Worm (Caenorhabditis elegans) whole organism, young adult: Measurements from ENCODE around the gene sra-28.

Source experiments
- B0035.1 ChIP-seq: sonication (generic microtip); optimal IDR thresholded peaks from 2 replicates; lab custom pipeline; 2016; ENCODE audit warnings: missing genetic modification characterization, mild to moderate bottlenecking, missing compliant biosample characterization, missing genotype, missing genetic modification reagents
- B0336.3 ChIP-seq: fragments of 200-800 bp; sonication (Bioruptor generic); IDR thresholded peaks from 2 replicates; pipeline ENCODE4 v1.3.6; 2022; ENCODE audit warnings: missing genetic modification characterization, missing compliant biosample characterization
- C06A6.2 ChIP-seq: fragments of 200-800 bp; sonication (Bioruptor generic); conservative IDR thresholded peaks from 2 replicates; pipeline ENCODE4 v1.3.6; 2022; ENCODE audit warnings: missing genetic modification characterization, missing compliant biosample characterization
- F10E7.11 ChIP-seq: sonication (generic microtip); optimal IDR thresholded peaks from 2 replicates; lab custom pipeline; 2017; ENCODE audit warnings: mild to moderate bottlenecking, missing genetic modification characterization, moderate library complexity, missing compliant biosample characterization
- F39B2.1 ChIP-seq: fragments of 200-800 bp; sonication (Bioruptor generic); IDR thresholded peaks from 2 replicates; pipeline ENCODE4 v1.3.6; 2022; ENCODE audit warnings: missing genetic modification reagents, missing genetic modification characterization, missing compliant biosample characterization
- F49E8.2 ChIP-seq: sonication (generic microtip); optimal IDR thresholded peaks from 3 replicates; lab custom pipeline; 2017; ENCODE audit warnings: missing genetic modification characterization, mild to moderate bottlenecking, missing compliant biosample characterization, antibody characterized with exemption, moderate library complexity; ENCODE audit not compliant: insufficient read depth
- F52B5.7 ChIP-seq: sonication (generic microtip); optimal IDR thresholded peaks from 2 replicates; lab custom pipeline; 2016; ENCODE audit warnings: mild to moderate bottlenecking, missing genetic modification characterization, missing compliant biosample characterization
- F57A8.1 ChIP-seq: fragments of 200-800 bp; sonication (Bioruptor generic); optimal IDR thresholded peaks from 2 replicates; lab custom pipeline; 2018; ENCODE audit warnings: mild to moderate bottlenecking, missing genetic modification characterization, moderate library complexity, missing compliant biosample characterization
- T26A5.8 ChIP-seq: sonication (generic microtip); optimal IDR thresholded peaks from 2 replicates; lab custom pipeline; 2016; ENCODE audit warnings: missing genetic modification characterization, missing compliant biosample characterization
- Y53G8AR.9 ChIP-seq: fragments of 200-800 bp; sonication (Bioruptor generic); conservative IDR thresholded peaks from 2 replicates; pipeline ENCODE4 v1.3.6; 2022; ENCODE audit warnings: missing genetic modification reagents, missing genetic modification characterization, missing compliant biosample characterization
- akir-1 ChIP-seq: fragments of 200-800 bp; sonication (Bioruptor generic); optimal IDR thresholded peaks from 2 replicates; lab custom pipeline; 2018; ENCODE audit warnings: mild to moderate bottlenecking, missing genetic modification characterization, moderate library complexity, missing compliant biosample characterization
- athp-1 ChIP-seq: sonication (generic microtip); optimal IDR thresholded peaks from 2 replicates; lab custom pipeline; 2017; ENCODE audit warnings: mild to moderate bottlenecking, missing genetic modification characterization, missing compliant biosample characterization
- bed-2 ChIP-seq: fragments of 200-800 bp; sonication (Bioruptor generic); IDR thresholded peaks from 2 replicates; pipeline ENCODE4 v1.3.6; 2022; ENCODE audit warnings: missing genetic modification reagents, missing genetic modification characterization, missing compliant biosample characterization
- cebp-1 ChIP-seq, 2 experiments: fragments of 200-800 bp in 1 of 2; sonication (Bioruptor generic) in 1 of 2; sonication (generic microtip) in 1 of 2; IDR thresholded peaks in 1 of 2; optimal IDR thresholded peaks in 1 of 2; 2 replicates each; pipeline versions ENCODE4 v1.3.6 to Lab custom; 2017 to 2022; ENCODE audit warnings: missing compliant biosample characterization in 2 of 2, missing genetic modification characterization in 2 of 2, mild to moderate bottlenecking in 1 of 2, missing genetic modification reagents in 1 of 2, moderate library complexity in 1 of 2
- ceh-40 ChIP-seq: fragments of 200-800 bp; sonication (Bioruptor generic); IDR thresholded peaks from 2 replicates; pipeline ENCODE4 v1.3.6; 2022; ENCODE audit warnings: missing genetic modification characterization, missing compliant biosample characterization
- die-1 ChIP-seq: sonication (generic microtip); optimal IDR thresholded peaks from 2 replicates; lab custom pipeline; 2016; ENCODE audit warnings: missing genotype, mild to moderate bottlenecking, missing genetic modification characterization, missing compliant biosample characterization
- egl-18 ChIP-seq: fragments of 200-800 bp; sonication (Bioruptor generic); IDR thresholded peaks from 2 replicates; pipeline ENCODE4 v1.3.6; 2022; ENCODE audit warnings: missing genetic modification reagents, missing genetic modification characterization, missing compliant biosample characterization
- egl-44 ChIP-seq: fragments of 200-800 bp; sonication (Bioruptor generic); IDR thresholded peaks from 2 replicates; pipeline ENCODE4 v1.3.6; 2022; ENCODE audit warnings: missing genetic modification reagents, missing genetic modification characterization, missing compliant biosample characterization
- ets-4 ChIP-seq: fragments of 200-800 bp; sonication (Bioruptor generic); optimal IDR thresholded peaks from 2 replicates; lab custom pipeline; 2018; ENCODE audit warnings: mild to moderate bottlenecking, missing genetic modification characterization, missing compliant biosample characterization
- him-1 ChIP-seq: sonication (generic microtip); optimal IDR thresholded peaks from 2 replicates; lab custom pipeline; 2016; ENCODE audit warnings: missing genotype, missing genetic modification reagents, missing genetic modification characterization, missing compliant biosample characterization
- hlh-26 ChIP-seq: fragments of 200-800 bp; sonication (Bioruptor generic); conservative IDR thresholded peaks from 2 replicates; pipeline ENCODE4 v1.3.6; 2022; ENCODE audit warnings: missing genetic modification reagents, missing genetic modification characterization, missing compliant biosample characterization
- hmg-1.2 ChIP-seq: fragments of 200-800 bp; sonication (Bioruptor generic); IDR thresholded peaks from 2 replicates; pipeline ENCODE4 v1.3.6; 2022; ENCODE audit warnings: missing genetic modification reagents, missing genetic modification characterization, missing compliant biosample characterization
- hmg-20 ChIP-seq: fragments of 200-800 bp; sonication (Bioruptor generic); IDR thresholded peaks from 2 replicates; pipeline ENCODE4 v1.3.6; 2022; ENCODE audit warnings: missing genetic modification reagents, missing genetic modification characterization, missing compliant biosample characterization
- lin-40 ChIP-seq: sonication (generic microtip); optimal IDR thresholded peaks from 2 replicates; lab custom pipeline; 2016; ENCODE audit warnings: missing genetic modification characterization, mild to moderate bottlenecking, missing compliant biosample characterization, missing genotype, missing genetic modification reagents
- lir-1 ChIP-seq: fragments of 200-800 bp; sonication (Bioruptor generic); conservative IDR thresholded peaks from 2 replicates; pipeline ENCODE4 v1.3.6; 2022; ENCODE audit warnings: missing genetic modification reagents, missing genetic modification characterization, missing compliant biosample characterization
- madf-10 ChIP-seq: sonication (generic microtip); optimal IDR thresholded peaks from 2 replicates; lab custom pipeline; 2016; ENCODE audit warnings: mild to moderate bottlenecking, missing genetic modification characterization, missing compliant biosample characterization
- mes-4 ChIP-seq: sonication (generic microtip); optimal IDR thresholded peaks from 2 replicates; lab custom pipeline; 2016; ENCODE audit warnings: missing genotype, missing genetic modification characterization, missing compliant biosample characterization
- mxl-1 ChIP-seq: sonication (generic microtip); optimal IDR thresholded peaks from 2 replicates; lab custom pipeline; 2016; ENCODE audit warnings: missing genetic modification characterization, missing compliant biosample characterization
- nfya-1 ChIP-seq: sonication (generic microtip); optimal IDR thresholded peaks from 2 replicates; lab custom pipeline; 2017; ENCODE audit warnings: antibody characterized with exemption, missing compliant biosample characterization, missing genetic modification characterization, borderline replicate concordance; ENCODE audit not compliant: insufficient read depth
- nfya-2 ChIP-seq: fragments of 200-800 bp; sonication (Bioruptor generic); IDR thresholded peaks from 2 replicates; pipeline ENCODE4 v1.3.6; 2022; ENCODE audit warnings: missing genetic modification reagents, missing genetic modification characterization, missing compliant biosample characterization
- nfyb-1 ChIP-seq: fragments of 200-800 bp; sonication (Bioruptor generic); IDR thresholded peaks from 2 replicates; pipeline ENCODE4 v1.3.6; 2022; ENCODE audit warnings: missing genetic modification reagents, missing genetic modification characterization, missing compliant biosample characterization
- pbrm-1 ChIP-seq: fragments of 200-800 bp; sonication (Bioruptor generic); IDR thresholded peaks from 2 replicates; pipeline ENCODE4 v1.3.6; 2022; ENCODE audit warnings: missing genetic modification reagents, missing genetic modification characterization, missing compliant biosample characterization
- rec-8 ChIP-seq, 2 experiments: sonication (generic microtip); optimal IDR thresholded peaks; 2 replicates each; lab custom pipeline; 2016; ENCODE audit warnings: mild to moderate bottlenecking in 2 of 2, missing genetic modification characterization in 2 of 2, missing genetic modification reagents in 2 of 2, missing genotype in 2 of 2, missing biosample characterization in 1 of 2, missing compliant biosample characterization in 1 of 2, moderate library complexity in 1 of 2
- rpc-1 ChIP-seq, 2 experiments: fragments of 150-350 bp in 1 of 2; sonication (generic microtip) in 1 of 2; optimal IDR thresholded peaks; 2 replicates each; lab custom pipeline; 2014 to 2018; ENCODE audit warnings: missing biosample characterization in 1 of 2, missing genetic modification characterization in 1 of 2, missing genetic modification reagents in 1 of 2, missing genotype in 1 of 2
- snpc-1.3 ChIP-seq: sonication (generic microtip); optimal IDR thresholded peaks from 2 replicates; lab custom pipeline; 2017; ENCODE audit warnings: missing genetic modification characterization, mild to moderate bottlenecking, missing compliant biosample characterization, antibody characterized with exemption, moderate library complexity, missing genotype, missing genetic modification reagents; ENCODE audit not compliant: insufficient read depth
- snpc-3.4 ChIP-seq: sonication (generic microtip); optimal IDR thresholded peaks from 2 replicates; lab custom pipeline; 2017; ENCODE audit warnings: missing genetic modification characterization, mild to moderate bottlenecking, missing compliant biosample characterization, antibody characterized with exemption, moderate library complexity, missing genotype, missing genetic modification reagents
- unc-130 ChIP-seq: sonication (generic microtip); optimal IDR thresholded peaks from 2 replicates; lab custom pipeline; 2016; ENCODE audit warnings: missing genetic modification reagents, missing genetic modification characterization, missing compliant biosample characterization
- xnd-1 ChIP-seq: sonication (generic microtip); optimal IDR thresholded peaks from 2 replicates; lab custom pipeline; 2016; ENCODE audit warnings: missing genotype, missing genetic modification reagents, missing genetic modification characterization, missing compliant biosample characterization
- ztf-18 ChIP-seq: sonication (generic microtip); optimal IDR thresholded peaks from 2 replicates; lab custom pipeline; 2016; ENCODE audit warnings: missing genotype, mild to moderate bottlenecking, missing genetic modification characterization, missing compliant biosample characterization
- ztf-22 ChIP-seq: fragments of 200-800 bp; sonication (Bioruptor generic); optimal IDR thresholded peaks from 2 replicates; lab custom pipeline; 2018; ENCODE audit warnings: mild to moderate bottlenecking, missing genetic modification characterization, moderate library complexity, missing compliant biosample characterization
- ztf-25 ChIP-seq: fragments of 200-800 bp; sonication (Bioruptor generic); IDR thresholded peaks from 2 replicates; pipeline ENCODE4 v1.3.6; 2022; ENCODE audit warnings: missing genetic modification reagents, missing genetic modification characterization, missing compliant biosample characterization
- ztf-26 ChIP-seq: sonication (generic microtip); optimal IDR thresholded peaks from 2 replicates; lab custom pipeline; 2017; ENCODE audit warnings: missing genetic modification characterization, missing compliant biosample characterization
- ztf-3 ChIP-seq: fragments of 200-800 bp; sonication (Bioruptor generic); optimal IDR thresholded peaks from 2 replicates; lab custom pipeline; 2018; ENCODE audit warnings: mild to moderate bottlenecking, missing genetic modification characterization, missing compliant biosample characterization
- ztf-6 ChIP-seq: fragments of 200-800 bp; sonication (Bioruptor generic); IDR thresholded peaks from 2 replicates; pipeline ENCODE4 v1.3.6; 2022; ENCODE audit warnings: missing genetic modification reagents, missing genetic modification characterization, missing compliant biosample characterization

Gene sra-28

DNA sequence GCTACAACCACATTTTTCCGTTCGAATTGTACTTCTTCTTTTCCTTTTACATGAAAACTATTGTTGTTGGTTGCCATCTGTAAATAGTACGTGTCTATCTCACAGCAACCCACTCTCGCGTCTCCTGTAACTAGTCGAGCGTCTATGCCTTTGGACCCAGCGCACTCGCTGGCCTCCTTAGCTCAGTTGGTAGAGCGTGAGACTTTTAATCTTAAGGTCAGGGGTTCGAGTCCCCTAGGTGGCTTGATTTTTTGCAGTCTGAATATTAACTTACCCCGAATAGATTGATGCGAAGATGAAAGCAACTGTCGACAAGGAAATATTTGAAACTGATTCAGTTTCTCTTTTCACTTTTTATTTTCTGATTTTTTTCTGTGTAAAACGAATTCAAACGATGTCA lies 8.5 kb downstream of the sra-28 start, which contains the start of gene mpz-3 (continued):
- TF ChIP-seq ztf-26 (peak; percentile 9), die-1 (peak; percentile 64), egl-18 (GFP tag; lab: Robert Waterston, UW) (no peak), snpc-3.4 (tag; lab: Kevin White, UChicago) (peak; percentile 56), nfya-2 (no peak), B0336.3 (no peak), ets-4 (no peak), F49E8.2 (peak; percentile 66), hmg-20 (GFP tag; lab: Robert Waterston, UW) (no peak), ztf-22 (GFP tag; lab: Kevin White, UChicago) (no peak), mes-4 (tag; lab: Kevin White, UChicago) (no peak), unc-130 (GFP tag; lab: Kevin White, UChicago) (no peak), F57A8.1 (no peak), ceh-40 (GFP tag; lab: Robert Waterston, UW) (no peak), lin-40 (tag; lab: Kevin White, UChicago) (no peak), akir-1 (GFP tag; lab: Kevin White, UChicago) (no peak), cebp-1 (GFP tag; IDR thresholded peaks at IDR 0.05; lab: Robert Waterston, UW) (no peak), cebp-1 (tag; optimal IDR thresholded peaks at IDR 0.05; lab: Kevin White, UChicago) (no peak), athp-1 (tag; lab: Kevin White, UChicago) (no peak), ztf-3 (no peak), F39B2.1 (GFP tag; lab: Robert Waterston, UW) (no peak), xnd-1 (tag; lab: Kevin White, UChicago) (no peak), ztf-18 (peak; percentile 58), nfyb-1 (GFP tag; lab: Robert Waterston, UW) (no peak), hlh-26 (no peak), C06A6.2 (GFP tag; lab: Robert Waterston, UW) (no peak), snpc-1.3 (peak; percentile 33), rpc-1 (optimal IDR thresholded peaks at IDR 0.05; lab: Kevin White, UChicago) (peak; percentile 55), rpc-1 (tag; optimal IDR thresholded peaks at IDR 0.05; lab: Kevin White, UChicago) (peak; percentile 80), ztf-6 (GFP tag; lab: Robert Waterston, UW) (no peak), mxl-1 (tag; lab: Kevin White, UChicago) (no peak), ztf-25 (GFP tag; lab: Robert Waterston, UW) (no peak), lir-1 (GFP tag; lab: Robert Waterston, UW) (0 out of 2 replicates have a peak, but pooled peaks have one; percentile 14), F52B5.7 (tag; lab: Kevin White, UChicago) (no peak), egl-44 (GFP tag; lab: Robert Waterston, UW) (0 out of 2 replicates have a peak, but pooled peaks have one; percentile 48), madf-10 (tag; lab: Kevin White, UChicago) (peak; percentile 35), B0035.1 (tag; lab: Kevin White, UChicago) (no peak), nfya-1 (tag; lab: Kevin White, UChicago) (no peak), Y53G8AR.9 (GFP tag; lab: Robert Waterston, UW) (no peak), pbrm-1 (GFP tag; lab: Robert Waterston, UW) (peak; percentile 44; the same call in 1 of the 2 replicates), T26A5.8 (tag; lab: Kevin White, UChicago) (no peak), F10E7.11 (tag; lab: Kevin White, UChicago) (no peak), him-1 (tag; lab: Kevin White, UChicago) (peak; percentile 96), rec-8 (tag; optimal IDR thresholded peaks at IDR 0.05; lab: Kevin White, UChicago) (peak in 1 of 2 experiments; percentile 63), bed-2 (no peak), hmg-1.2 (GFP tag; lab: Robert Waterston, UW) (peak; percentile 70)
